Worm (Caenorhabditis elegans): Measurements from ENCODE around the gene T09A5.4.

T09A5.4 gene

DNA sequence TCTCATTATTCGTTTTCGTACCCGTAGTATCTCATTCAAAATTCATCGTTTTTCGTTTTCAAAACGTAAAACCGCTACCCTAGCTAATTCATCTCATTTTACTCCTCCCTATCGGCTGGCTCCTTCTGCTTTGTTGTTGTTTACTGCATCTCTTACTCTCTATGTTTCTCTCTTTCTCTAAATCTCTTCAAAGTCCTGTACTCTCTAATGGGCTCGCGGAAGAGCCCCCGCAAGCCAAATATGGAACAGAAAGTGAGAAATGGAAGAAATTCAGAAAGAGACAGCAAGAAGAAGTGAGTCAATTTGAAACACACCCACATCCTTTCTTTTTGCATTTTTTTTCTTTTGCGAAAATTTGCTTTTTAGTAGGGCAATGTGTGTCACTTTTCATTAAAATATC is 7.3 kb upstream of the T09A5.4 start (continued):
- no peak for TF ChIP-seq nhr-11 (tag; optimal IDR thresholded peaks at IDR 0.05)
- no peak for TF ChIP-seq pag-3 (tag; optimal IDR thresholded peaks at IDR 0.05; ENCODE audit: borderline replicate concordance, insufficient read depth)
- peak; percentile 20 for TF ChIP-seq nhr-71 (tag; optimal IDR thresholded peaks at IDR 0.05)
- no peak for TF ChIP-seq unc-86 (tag; optimal IDR thresholded peaks at IDR 0.05)
- peak; percentile 3 for TF ChIP-seq swsn-7 (tag; optimal IDR thresholded peaks at IDR 0.05)
- no peak for TF ChIP-seq unc-30 (tag; optimal IDR thresholded peaks at IDR 0.05)
- no peak for TF ChIP-seq mep-1 (tag; optimal IDR thresholded peaks at IDR 0.05)
- TF ChIP-seq fos-1 (tag; optimal IDR thresholded peaks at IDR 0.05) = no peak
- peak; percentile 29 for TF ChIP-seq nhr-47 (tag; optimal IDR thresholded peaks at IDR 0.05)
- TF ChIP-seq ztf-11 (tag; optimal IDR thresholded peaks at IDR 0.05) = no peak
- no peak for TF ChIP-seq zip-4 (GFP tag; optimal IDR thresholded peaks at IDR 0.05)
- no peak for TF ChIP-seq lin-13 (GFP tag; optimal IDR thresholded peaks at IDR 0.05)

DNA sequence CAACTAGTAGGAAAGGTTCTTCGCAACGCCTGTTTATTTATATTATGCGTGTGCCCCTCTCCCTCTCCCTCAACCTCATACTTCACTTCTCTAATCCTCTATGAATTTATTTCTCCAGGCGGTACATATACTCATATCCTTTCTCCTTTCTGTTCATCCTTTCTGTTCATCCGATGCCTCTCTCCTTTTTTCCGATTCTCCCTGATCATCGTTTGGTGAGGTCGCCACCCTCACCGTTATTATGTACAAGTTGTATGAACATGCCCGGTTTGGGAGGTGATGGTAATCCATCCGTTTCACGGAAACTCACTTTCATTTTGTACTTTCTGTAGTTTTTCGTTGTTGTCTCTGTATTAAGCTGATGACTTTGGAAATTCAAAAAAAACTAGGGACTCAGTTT is 6.3 kb upstream of the T09A5.4 start:
- TF ChIP-seq rnt-1 (tag; optimal IDR thresholded peaks at IDR 0.05) (peak; percentile 15), F16B12.6 (tag; optimal IDR thresholded peaks at IDR 0.05) (no peak), nhr-84 (tag; optimal IDR thresholded peaks at IDR 0.05) (no peak), egl-13 (tag; optimal IDR thresholded peaks at IDR 0.05) (no peak), Y116A8C.19 (tag; optimal IDR thresholded peaks at IDR 0.05; ENCODE audit: borderline replicate concordance) (no peak), blmp-1 (tag; optimal IDR thresholded peaks at IDR 0.05) (peak; percentile 90), zip-4 (GFP tag; optimal IDR thresholded peaks at IDR 0.05) (no peak), nhr-237 (tag; optimal IDR thresholded peaks at IDR 0.05) (no peak), pqm-1 (tag; optimal IDR thresholded peaks at IDR 0.05) (no peak), irx-1 (tag; optimal IDR thresholded peaks at IDR 0.05) (no peak), isw-1 (GFP tag; IDR thresholded peaks at IDR 0.05) (no peak), sox-4 (tag; optimal IDR thresholded peaks at IDR 0.05) (no peak), aha-1 (tag; optimal IDR thresholded peaks at IDR 0.05) (no peak), ceh-88 (GFP tag; IDR thresholded peaks at IDR 0.05) (no peak), fkh-10 (GFP tag; optimal IDR thresholded peaks at IDR 0.05) (no peak), hlh-4 (tag; optimal IDR thresholded peaks at IDR 0.05) (no peak), ceh-8 (GFP tag; optimal IDR thresholded peaks at IDR 0.05) (no peak), ztf-4 (tag; optimal IDR thresholded peaks at IDR 0.05) (no peak), sptf-1 (tag; optimal IDR thresholded peaks at IDR 0.05) (no peak), lin-14 (GFP tag; optimal IDR thresholded peaks at IDR 0.05) (peak; percentile 47), swsn-7 (tag; optimal IDR thresholded peaks at IDR 0.05) (no peak), nhr-85 (tag) (no peak), lir-3 (tag; optimal IDR thresholded peaks at IDR 0.05; ENCODE audit: poor library complexity) (no peak), nhr-71 (tag; optimal IDR thresholded peaks at IDR 0.05) (no peak), alr-1 (tag; optimal IDR thresholded peaks at IDR 0.05; ENCODE audit: borderline replicate concordance) (no peak), lin-35 (GFP tag; optimal IDR thresholded peaks at IDR 0.05) (peak in 1 of 2 experiments; percentile 8), C04F5.9 (tag; optimal IDR thresholded peaks at IDR 0.05) (no peak), lsy-2 (tag; optimal IDR thresholded peaks at IDR 0.05) (no peak)

DNA sequence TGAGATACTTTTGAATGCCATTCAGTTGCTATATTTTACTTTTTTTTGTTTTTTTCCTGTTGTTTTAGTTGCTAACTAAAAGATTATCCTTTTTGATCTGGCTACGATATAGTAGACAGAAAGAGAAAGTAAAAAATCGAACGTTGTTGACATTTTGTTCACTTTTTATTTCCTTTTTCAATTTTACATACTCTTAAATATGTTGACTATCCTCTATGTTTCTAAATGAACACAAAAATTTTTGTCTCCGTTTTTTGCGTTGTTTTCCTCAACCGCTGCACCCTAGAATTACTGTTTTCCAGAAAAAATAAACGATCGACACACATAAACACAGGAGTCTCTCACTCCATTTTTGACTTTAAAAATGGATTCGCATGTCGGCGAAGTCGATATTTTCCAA is 3.9 kb upstream of the T09A5.4 start, which contains the start of gene klp-3:
klp-3 (plus strand) TSS at position 301 of the 400 bp plus-strand sequence.
- TF ChIP-seq nhr-85 (tag) (peak; percentile 61), unc-62 (GFP tag; optimal IDR thresholded peaks at IDR 0.05) (no peak), tlp-1 (tag; optimal IDR thresholded peaks at IDR 0.05) (no peak), lin-13 (GFP tag; optimal IDR thresholded peaks at IDR 0.05) (no peak), ets-5 (GFP tag; IDR thresholded peaks at IDR 0.05) (no peak)
